Worm (Caenorhabditis elegans) whole organism, L4/young adult: ENCODE results near the gene dpf-6.

Experiments used
- W03F9.2 ChIP-seq: fragments of 150-350 bp; optimal IDR thresholded peaks from 2 replicates; lab custom pipeline; 2014; ENCODE audit warnings: missing biosample characterization, missing genetic modification characterization
- dao-5 ChIP-seq: sonication (generic microtip); optimal IDR thresholded peaks from 2 replicates; lab custom pipeline; 2016; ENCODE audit warnings: missing genotype, missing genetic modification characterization, moderate library complexity, missing compliant biosample characterization
- him-1 ChIP-seq: sonication (generic microtip); optimal IDR thresholded peaks from 2 replicates; lab custom pipeline; 2016; ENCODE audit warnings: missing genotype, missing genetic modification reagents, missing genetic modification characterization, missing compliant biosample characterization

The dpf-6 gene

ce11 chrIII:8037941-8038340, at the start of gene dpf-6:
Gene dpf-6 (plus strand): TSS chrIII:8038241.
- no peak for TF ChIP-seq W03F9.2
- TF ChIP-seq dao-5 (tag; lab: Kevin White, UChicago): no peak
- no peak for TF ChIP-seq him-1

DNA sequence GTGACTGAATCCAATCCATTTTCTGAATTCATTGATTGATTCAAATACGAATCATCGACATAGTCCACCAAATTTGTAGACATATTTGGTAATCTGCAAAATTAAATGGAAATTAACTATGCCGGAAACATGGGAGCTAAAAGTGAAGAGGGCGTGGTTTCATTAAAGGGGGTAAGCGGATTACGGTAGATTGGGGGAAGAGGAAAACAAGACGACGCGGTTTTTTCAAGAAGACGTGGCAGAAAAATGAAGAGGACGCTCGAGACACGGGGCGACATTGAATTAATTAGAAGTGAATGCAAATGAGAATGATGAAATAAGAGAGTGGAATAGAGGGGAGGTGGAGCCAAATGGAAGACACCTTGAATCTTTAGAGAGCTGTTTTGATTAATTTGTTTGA, 41.7 kb upstream of the dpf-6 start, which contains the start of gene npr-17:
npr-17 (minus strand) TSS at position 101 of the 400 bp plus-strand sequence.
- TF ChIP-seq him-1: no peak
- no peak for TF ChIP-seq W03F9.2
- TF ChIP-seq dao-5 (tag; lab: Kevin White, UChicago): no peak

DNA sequence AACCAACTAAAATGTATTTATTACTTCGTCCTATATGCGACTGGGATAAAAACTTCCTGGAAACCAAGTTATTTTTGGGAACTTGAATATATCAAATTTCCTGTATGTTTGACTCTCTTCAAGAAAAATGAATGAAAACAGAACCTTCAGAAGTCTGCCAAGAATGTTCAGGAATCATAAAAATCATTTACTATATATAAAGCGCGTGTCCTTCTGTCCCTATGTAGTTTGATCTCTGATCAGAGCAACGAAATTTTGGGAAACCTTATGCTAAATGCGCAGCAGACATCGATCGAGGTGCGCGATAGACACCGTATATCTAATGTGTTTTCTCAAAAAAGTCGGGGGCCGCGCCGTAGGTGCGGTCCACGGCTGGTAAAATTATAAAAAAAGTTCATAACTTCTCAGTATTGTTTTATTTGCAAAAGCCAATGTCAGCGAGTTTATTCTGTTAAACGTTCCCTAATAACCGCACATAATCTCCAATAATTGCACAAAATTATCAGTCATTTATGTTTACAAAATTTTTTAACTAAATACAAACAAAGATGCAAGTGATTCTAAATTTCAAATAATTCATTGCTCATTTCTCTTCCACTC, 40.5 kb upstream of the dpf-6 start:
- TF ChIP-seq dao-5 (tag; lab: Kevin White, UChicago) (no peak), W03F9.2 (no peak), him-1 (no peak)

ce11 chrIII:8001557-8001956, 36.5 kb upstream of the dpf-6 start:
- TF ChIP-seq dao-5 (tag; lab: Kevin White, UChicago): no peak

DNA sequence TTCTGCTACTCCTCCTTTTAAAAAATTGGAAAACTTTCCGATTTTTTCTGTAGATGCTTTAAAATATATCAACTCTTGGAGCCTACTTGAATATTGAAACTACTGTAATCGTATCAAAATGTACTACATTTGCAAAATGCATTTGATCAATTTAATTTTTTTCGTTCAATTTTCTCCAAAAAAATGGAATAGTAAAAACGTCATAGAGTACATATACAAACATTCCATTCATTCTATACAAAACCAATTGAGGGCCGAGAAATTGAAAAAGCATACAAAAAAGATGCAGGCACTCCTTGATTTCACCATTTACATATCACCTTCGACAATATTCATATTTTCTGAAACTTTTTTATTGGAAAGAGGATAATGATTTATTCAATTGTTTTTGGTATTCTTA, 34.0 kb upstream of the dpf-6 start, which contains the start of gene C06G4.6:
C06G4.6 (plus strand) TSS at position 301 of the 400 bp plus-strand sequence.
- no peak for TF ChIP-seq W03F9.2
- no peak for TF ChIP-seq dao-5 (tag; lab: Kevin White, UChicago)
- TF ChIP-seq him-1: no peak

ce11 chrIII:8009769-8010168, 28.3 kb upstream of the dpf-6 start, which contains the start of gene cit-1.1:
Gene cit-1.1 (minus strand): TSS chrIII:8009821.
- TF ChIP-seq W03F9.2 (peak; percentile 27), him-1 (no peak), dao-5 (tag; lab: Kevin White, UChicago) (no peak)

DNA sequence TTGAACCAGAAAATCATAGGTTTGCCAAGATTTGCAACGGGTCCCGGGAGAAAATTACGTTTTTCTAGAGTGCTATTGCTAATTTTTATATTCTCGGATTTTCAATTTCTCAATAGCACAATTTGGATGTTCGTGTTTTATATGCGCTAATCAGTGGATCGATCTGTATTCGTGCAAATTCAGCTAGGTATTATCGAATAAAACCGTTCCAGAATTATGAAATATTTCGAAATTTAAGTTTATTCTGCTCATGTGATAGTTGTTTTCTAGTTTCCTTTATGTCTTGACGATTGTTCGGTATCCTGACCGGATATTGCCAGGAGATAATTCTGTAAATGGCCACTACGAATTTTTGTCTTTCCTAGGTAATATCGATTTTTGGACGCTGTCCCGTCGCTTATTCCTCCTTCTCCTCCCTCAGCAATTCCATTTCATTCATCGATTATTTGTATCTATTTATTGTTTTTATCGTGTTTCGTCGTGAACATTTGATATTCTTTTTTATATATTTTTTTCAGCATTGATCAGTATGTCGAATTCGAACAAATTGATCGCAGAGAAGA, 27.7 kb upstream of the dpf-6 start, which contains the start of gene cit-1.2:
cit-1.2 (plus strand) TSS at position 513 of the 563 bp plus-strand sequence.
- TF ChIP-seq W03F9.2: no peak
- TF ChIP-seq dao-5 (tag; lab: Kevin White, UChicago): no peak
- TF ChIP-seq him-1: no peak

ce11 chrIII:8013582-8013981, 24.5 kb upstream of the dpf-6 start:
- TF ChIP-seq W03F9.2: no peak
- no peak for TF ChIP-seq dao-5 (tag; lab: Kevin White, UChicago)
- no peak for TF ChIP-seq him-1

- TF ChIP-seq him-1 (no peak), dao-5 (tag; lab: Kevin White, UChicago) (no peak)
These were observed 21.6 kb upstream of the dpf-6 start, which contains the start of gene F44B9.5 for ce11 chrIII:8016438-8016837. Gene F44B9.5 (minus strand): TSS chrIII:8016538.

- TF ChIP-seq W03F9.2 (no peak), dao-5 (tag; lab: Kevin White, UChicago) (no peak), him-1 (no peak)
These were observed 21.0 kb upstream of the dpf-6 start for ce11 chrIII:8017053-8017452.

- TF ChIP-seq him-1 (no peak), dao-5 (tag; lab: Kevin White, UChicago) (no peak), W03F9.2 (peak; percentile 72)
These were observed 17.2 kb upstream of the dpf-6 start, which contains the start of gene lin-36 for ce11 chrIII:8020823-8021332. Gene lin-36 (minus strand): TSS chrIII:8020873.

ce11 chrIII:8022077-8022476, 16.0 kb upstream of the dpf-6 start, which contains the start of gene F44B9.2:
Gene F44B9.2 (plus strand): TSS chrIII:8022463.
- no peak for TF ChIP-seq dao-5 (tag; lab: Kevin White, UChicago)

ce11 chrIII:8027942-8028341, 10.1 kb upstream of the dpf-6 start, which contains the start of gene mdt-30:
Gene mdt-30 (minus strand): TSS chrIII:8028042.
- TF ChIP-seq W03F9.2 (no peak), dao-5 (tag; lab: Kevin White, UChicago) (no peak), him-1 (no peak)

ce11 chrIII:8029487-8029886, 8.6 kb upstream of the dpf-6 start, which contains the start of gene F44B9.8:
Gene F44B9.8 (minus strand): TSS chrIII:8029649.
- no peak for TF ChIP-seq him-1
- peak; percentile 29 for TF ChIP-seq W03F9.2

DNA sequence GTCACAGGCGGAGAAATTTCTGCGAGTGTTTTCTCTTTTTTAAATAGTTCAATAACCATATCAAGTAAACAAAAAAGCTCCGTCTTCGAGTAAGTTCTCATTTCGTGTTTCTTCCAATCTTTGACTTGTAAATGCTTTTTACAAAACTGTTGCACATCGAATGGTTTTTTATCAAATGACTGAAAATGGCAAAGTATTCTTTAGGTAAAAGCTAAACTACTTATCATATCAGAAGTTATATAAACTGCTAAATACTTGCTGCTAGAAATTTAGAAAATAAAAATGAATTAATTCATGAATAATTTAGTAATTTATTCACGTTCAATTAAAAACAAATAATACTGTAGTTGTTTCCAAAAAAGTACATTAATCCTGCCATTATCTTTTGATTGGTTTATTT, 7.1 kb upstream of the dpf-6 start, which contains the start of gene F44B9.9:
F44B9.9 (minus strand) TSS at position 101 of the 400 bp plus-strand sequence.
- TF ChIP-seq W03F9.2 (no peak), him-1 (no peak), dao-5 (tag; lab: Kevin White, UChicago) (no peak)
